Fruit fly (Drosophila melanogaster) whole organism: ENCODE measurements around the gene CG32163.
"Not testable (repeated sequence)": the region's sequence is repeated elsewhere in the genome, so short reads cannot be mapped to it uniquely, and the experiment has no call there.

Experiments
- CG8478 ChIP-seq: fragments of >200 bp; optimal IDR thresholded peaks from 2 replicates; lab custom pipeline; 2018; ENCODE audit warnings: inconsistent platforms
- Dll ChIP-seq: fragments of >200 bp; optimal IDR thresholded peaks from 2 replicates; lab custom pipeline; 2017
- EcR ChIP-seq, 2 experiments: fragments of >200 bp; optimal IDR thresholded peaks; 2 replicates each; lab custom pipeline; 2017; ENCODE audit warnings: missing biosample characterization in 2 of 2, missing genetic modification characterization in 2 of 2, missing genetic modification reagents in 2 of 2
- pan ChIP-seq: fragments of >200 bp; optimal IDR thresholded peaks from 2 replicates; lab custom pipeline; 2017
- psq ChIP-seq: fragments of >200 bp; optimal IDR thresholded peaks from 2 replicates; lab custom pipeline; 2017
- usp ChIP-seq: fragments of >200 bp; optimal IDR thresholded peaks from 2 replicates; lab custom pipeline; 2017; ENCODE audit warnings: missing biosample characterization, missing genetic modification characterization, mixed read lengths

The CG32163 gene

dm6 chr3L:16571014-16571738 lies 15.8 kb upstream of the CG32163 start:
- no peak for TF ChIP-seq pan
- no peak for TF ChIP-seq Dll (lab: Kevin White, UChicago)
- TF ChIP-seq EcR (GFP tag; optimal IDR thresholded peaks at IDR 0.05; lab: Kevin White, UChicago) = no peak
- TF ChIP-seq CG8478 (lab: Kevin White, UChicago) = no peak

dm6 chr3L:16571739-16572063 lies 15.3 kb upstream of the CG32163 start:
- no peak for TF ChIP-seq psq (lab: Kevin White, UChicago)
- no peak for TF ChIP-seq EcR (GFP tag; optimal IDR thresholded peaks at IDR 0.05; lab: Kevin White, UChicago)
- no peak for TF ChIP-seq Dll (lab: Kevin White, UChicago)
- TF ChIP-seq pan = no peak
- TF ChIP-seq CG8478 (lab: Kevin White, UChicago) = no peak
- TF ChIP-seq usp (GFP tag; lab: Kevin White, UChicago) = no peak

- no peak for TF ChIP-seq Dll (lab: Kevin White, UChicago)
- no peak for TF ChIP-seq CG8478 (lab: Kevin White, UChicago)
- no peak for TF ChIP-seq usp (GFP tag; lab: Kevin White, UChicago)
- TF ChIP-seq psq (lab: Kevin White, UChicago) = no peak
- TF ChIP-seq EcR (GFP tag; optimal IDR thresholded peaks at IDR 0.05; lab: Kevin White, UChicago) = no peak
- no peak for TF ChIP-seq pan
These were observed 14.7 kb upstream of the CG32163 start for dm6 chr3L:16572208-16572607.

DNA sequence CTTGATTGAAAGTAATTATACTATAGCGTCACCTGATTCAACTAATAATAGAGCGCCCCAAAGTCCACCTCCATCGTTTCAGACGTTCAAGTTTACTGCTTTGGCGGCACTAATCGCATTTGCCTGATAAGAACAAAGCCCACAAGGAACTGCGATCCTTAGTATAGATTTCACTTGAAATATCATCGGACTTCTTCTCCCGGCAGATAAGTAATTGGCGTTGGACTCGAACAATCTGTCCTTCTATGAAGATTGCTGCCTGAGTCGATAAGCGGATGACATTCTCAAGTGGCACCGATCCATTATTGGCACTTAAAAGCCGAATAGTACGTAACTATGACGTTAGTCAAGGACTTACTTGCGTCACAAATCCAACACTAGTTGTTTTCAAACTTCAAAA lies 13.7 kb upstream of the CG32163 start, which contains the start of gene Mipp1:
TSS of gene Mipp1 (minus strand) at position 101 of the 400 bp plus-strand sequence.
- not testable (repeated sequence) for TF ChIP-seq usp (GFP tag; lab: Kevin White, UChicago); psq (lab: Kevin White, UChicago); Dll (lab: Kevin White, UChicago)

dm6 chr3L:16574307-16574946 lies 12.5 kb upstream of the CG32163 start, which contains the start of gene mbf1:
Gene mbf1, plus strand, starts transcription at chr3L:16574436.
- no peak for TF ChIP-seq EcR (GFP tag; optimal IDR thresholded peaks at IDR 0.05; lab: Kevin White, UChicago)
- no peak for TF ChIP-seq Dll (lab: Kevin White, UChicago)
- TF ChIP-seq usp (GFP tag; lab: Kevin White, UChicago) = no peak
- no peak for TF ChIP-seq CG8478 (lab: Kevin White, UChicago)
- no peak for TF ChIP-seq psq (lab: Kevin White, UChicago)
- TF ChIP-seq pan = no peak

dm6 chr3L:16580049-16580448 lies 6.9 kb upstream of the CG32163 start, which contains the start of gene nxf2:
Gene nxf2, minus strand, starts transcription at chr3L:16580306.
- TF ChIP-seq Dll (lab: Kevin White, UChicago) = no peak
- TF ChIP-seq pan = no peak
- no peak for TF ChIP-seq psq (lab: Kevin White, UChicago)
- no peak for TF ChIP-seq EcR (GFP tag; optimal IDR thresholded peaks at IDR 0.05; lab: Kevin White, UChicago)
- TF ChIP-seq usp (GFP tag; lab: Kevin White, UChicago) = no peak
- TF ChIP-seq CG8478 (lab: Kevin White, UChicago) = no peak

- TF ChIP-seq pan (no peak), CG8478 (lab: Kevin White, UChicago) (no peak), usp (GFP tag; lab: Kevin White, UChicago) (no peak), EcR (GFP tag; optimal IDR thresholded peaks at IDR 0.05; lab: Kevin White, UChicago) (no peak), Dll (lab: Kevin White, UChicago) (no peak), psq (lab: Kevin White, UChicago) (no peak)
These were observed 5.7 kb upstream of the CG32163 start, which contains the start of gene Smn for dm6 chr3L:16581201-16581705. Gene Smn, minus strand, starts transcription at chr3L:16581547.

DNA sequence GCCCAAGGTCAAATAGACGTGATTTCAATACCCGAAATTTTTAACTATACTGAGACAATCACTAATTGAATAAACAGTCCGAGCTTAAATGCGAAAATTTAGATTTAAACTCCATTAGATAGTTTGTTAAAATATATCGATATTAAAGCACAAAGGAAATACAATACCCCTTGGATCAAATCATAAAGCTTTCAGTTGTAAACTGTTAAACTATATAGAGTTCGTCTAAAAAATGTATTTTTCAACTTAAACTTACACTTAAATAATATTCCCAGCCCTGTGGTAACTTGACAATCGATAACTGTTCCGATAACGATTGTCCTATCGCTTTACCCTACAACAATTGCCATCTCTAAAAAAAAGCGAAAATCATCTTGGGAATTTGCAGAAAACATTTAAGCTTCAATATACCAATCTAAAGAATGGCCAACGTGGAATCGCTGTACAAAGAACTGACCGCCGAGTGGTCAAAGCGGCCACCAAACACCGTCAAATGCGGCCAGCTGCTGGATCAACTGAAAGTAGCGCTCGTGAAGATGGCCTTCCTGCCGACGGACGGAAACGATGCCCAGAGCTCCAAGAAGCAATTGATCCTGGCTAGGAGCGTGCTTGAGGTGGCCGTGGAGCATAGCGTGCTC lies 4.2 kb upstream of the CG32163 start, which contains the start of gene Rpn12:
TSS of gene Rpn12 (plus strand) at position 351 of the 638 bp plus-strand sequence.
- no peak for TF ChIP-seq CG8478 (lab: Kevin White, UChicago)

- TF ChIP-seq EcR (GFP tag; optimal IDR thresholded peaks at IDR 0.05; lab: Kevin White, UChicago) = no peak
- no peak for TF ChIP-seq psq (lab: Kevin White, UChicago)
- TF ChIP-seq pan = no peak
- TF ChIP-seq usp (GFP tag; lab: Kevin White, UChicago) = no peak
- TF ChIP-seq Dll (lab: Kevin White, UChicago) = no peak
- TF ChIP-seq CG8478 (lab: Kevin White, UChicago) = no peak
These were observed 2.8 kb upstream of the CG32163 start, which contains the start of gene UQCR-C2 for dm6 chr3L:16584074-16584578. Gene UQCR-C2, plus strand, starts transcription at chr3L:16584124.

- TF ChIP-seq usp (GFP tag; lab: Kevin White, UChicago) (no peak), CG8478 (lab: Kevin White, UChicago) (no peak), psq (lab: Kevin White, UChicago) (no peak), Dll (lab: Kevin White, UChicago) (no peak), EcR (GFP tag; optimal IDR thresholded peaks at IDR 0.05; lab: Kevin White, UChicago) (no peak), pan (no peak)
These were observed 1.2 kb downstream of the CG32163 start for dm6 chr3L:16587994-16588622.

DNA sequence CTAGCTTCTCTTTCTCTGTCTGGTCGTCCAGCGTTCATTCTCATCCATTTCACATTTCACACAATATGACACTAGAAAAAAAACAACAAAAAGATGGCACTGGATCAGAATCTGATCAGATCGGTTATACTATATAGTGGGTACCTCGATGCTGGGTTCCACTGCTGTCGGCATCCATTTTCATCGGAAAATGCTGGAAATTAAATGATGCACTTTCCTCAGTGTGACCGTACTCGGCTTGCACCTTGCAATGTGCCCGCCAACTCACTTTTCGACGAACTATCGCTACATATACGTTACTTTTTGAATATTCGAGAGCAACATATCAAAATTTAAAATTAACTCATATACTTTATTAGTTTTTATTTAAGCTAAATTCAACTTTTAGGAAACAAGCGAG lies 3.9 kb downstream of the CG32163 start, which contains the start of gene tra:
TSS of gene tra (minus strand) at position 191 of the 400 bp plus-strand sequence.
- no peak for TF ChIP-seq psq (lab: Kevin White, UChicago)
- TF ChIP-seq EcR (GFP tag; optimal IDR thresholded peaks at IDR 0.05; lab: Kevin White, UChicago) = no peak
- no peak for TF ChIP-seq Dll (lab: Kevin White, UChicago)
- no peak for TF ChIP-seq CG8478 (lab: Kevin White, UChicago)
- no peak for TF ChIP-seq usp (GFP tag; lab: Kevin White, UChicago)
- TF ChIP-seq pan = no peak
